Fruit fly (Drosophila melanogaster) ovary, adult (tissue): ENCODE measurements around the gene CG7017.

Experiments
- CG17801 ChIP-seq: fragments of 200-800 bp; optimal IDR thresholded peaks from 2 replicates; lab custom pipeline; 2019; ENCODE audit warnings: missing biosample characterization, mild to moderate bottlenecking, missing genetic modification characterization, moderate library complexity; ENCODE audit not compliant: partially characterized antibody

CG7017 gene

dm6 chr3L:20192872-20193747 is 18.8 kb downstream of the CG7017 start:
- TF ChIP-seq CG17801 (GFP tag; lab: Kevin White, UChicago) = no peak

DNA sequence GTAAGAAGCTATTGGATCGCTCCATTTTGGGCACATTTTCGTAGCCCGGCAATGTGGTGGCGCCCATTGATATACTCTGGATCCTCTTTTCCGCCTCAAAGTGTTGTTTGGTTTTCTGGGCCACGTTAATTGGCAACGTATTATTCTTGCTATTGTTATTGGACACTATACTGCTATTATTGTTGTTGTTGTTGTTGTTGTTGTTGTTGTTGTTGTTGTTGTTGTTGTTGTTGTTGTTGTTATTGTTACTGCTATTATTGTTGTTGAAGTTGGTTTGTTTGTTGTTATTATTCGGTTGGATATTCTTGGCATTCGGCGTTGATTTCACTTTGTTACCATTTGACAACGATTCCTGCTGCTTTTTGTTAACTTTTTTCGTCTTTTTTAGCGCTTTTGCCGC is 20.1 kb downstream of the CG7017 start:
- no peak for TF ChIP-seq CG17801 (GFP tag; lab: Kevin White, UChicago)

- TF ChIP-seq CG17801 (GFP tag; lab: Kevin White, UChicago) = peak; percentile 22
These were observed 23.9 kb downstream of the CG7017 start, which contains the start of gene Ssk for dm6 chr3L:20187885-20188570. Ssk (plus strand) TSS chr3L:20188522.

- no peak for TF ChIP-seq CG17801 (GFP tag; lab: Kevin White, UChicago)
These were observed 25.5 kb downstream of the CG7017 start for dm6 chr3L:20186294-20187020.

DNA sequence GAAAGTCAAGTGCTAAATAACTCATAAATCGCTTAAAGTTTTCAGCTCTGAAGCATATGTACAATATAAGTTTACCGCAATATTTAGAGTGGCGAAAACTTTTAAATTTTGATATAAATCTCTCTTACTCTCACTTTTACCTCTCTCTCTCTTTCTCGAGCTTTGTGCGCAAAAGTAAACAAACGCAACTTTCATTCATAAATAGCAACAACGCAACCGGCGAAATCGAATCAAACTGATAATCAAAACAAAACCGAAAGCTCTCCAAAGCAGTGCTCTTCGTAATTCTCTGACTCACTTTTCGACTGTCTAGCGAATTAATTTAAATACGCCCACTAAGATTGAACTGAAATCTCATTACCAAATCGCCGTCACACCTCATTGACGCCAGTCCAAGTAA is 26.0 kb downstream of the CG7017 start:
- TF ChIP-seq CG17801 (GFP tag; lab: Kevin White, UChicago) = no peak

dm6 chr3L:20185206-20185868 is 26.6 kb downstream of the CG7017 start:
- no peak for TF ChIP-seq CG17801 (GFP tag; lab: Kevin White, UChicago)

DNA sequence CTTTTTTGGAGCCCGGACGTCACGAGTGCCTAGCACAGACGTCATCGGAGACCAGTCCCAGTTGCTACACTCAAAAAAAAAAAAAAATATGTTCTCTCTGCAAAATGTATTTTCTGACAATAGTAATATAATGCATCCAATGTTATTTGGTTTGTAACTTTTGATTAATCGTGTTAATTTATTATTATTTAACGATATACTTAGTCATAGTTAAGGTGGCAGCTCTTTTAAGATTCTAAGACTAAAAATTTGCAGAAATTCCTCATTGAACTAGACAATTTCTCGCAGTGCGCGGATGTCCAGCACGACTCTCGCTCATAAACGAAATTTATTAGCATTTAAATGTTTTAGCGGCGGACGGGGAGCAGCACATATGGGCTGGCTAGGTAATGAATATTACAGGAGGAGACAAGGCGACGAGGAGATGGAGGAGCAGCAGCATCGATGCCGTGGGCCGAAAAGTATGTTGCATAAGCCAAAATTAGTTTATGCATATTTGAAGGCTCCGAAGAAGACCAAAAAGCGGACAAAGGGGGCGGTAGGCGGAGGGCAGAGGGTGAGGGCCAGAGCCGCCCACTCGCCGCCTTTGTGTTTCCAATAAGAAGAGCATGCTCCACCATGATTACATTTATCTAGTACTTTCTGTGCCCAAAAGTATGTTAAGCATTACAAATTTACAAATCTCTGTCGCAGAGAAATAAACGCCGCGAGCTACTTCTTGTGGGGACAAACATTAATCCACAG is 28.4 kb downstream of the CG7017 start:
- TF ChIP-seq CG17801 (GFP tag; lab: Kevin White, UChicago) = no peak

dm6 chr3L:20182799-20183198 is 29.1 kb downstream of the CG7017 start:
- no peak for TF ChIP-seq CG17801 (GFP tag; lab: Kevin White, UChicago)

DNA sequence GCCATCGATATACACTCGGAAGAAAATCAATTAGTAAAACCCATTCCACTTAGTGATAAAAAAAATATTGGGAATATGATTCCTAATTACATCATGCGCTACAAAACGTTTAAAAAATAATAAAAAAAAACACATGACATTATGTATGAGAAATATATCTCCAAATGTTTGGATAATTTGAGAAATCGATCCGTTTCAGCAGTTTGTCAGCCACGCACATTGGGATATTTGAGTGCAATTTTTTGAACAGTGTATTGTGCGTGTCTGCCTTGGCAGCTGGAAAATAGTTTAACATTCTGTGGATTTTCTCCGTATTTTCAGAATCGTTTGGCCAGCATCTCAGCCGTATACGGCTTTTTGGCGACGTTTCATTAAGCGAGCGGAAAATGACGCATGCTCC is 33.8 kb downstream of the CG7017 start:
- no peak for TF ChIP-seq CG17801 (GFP tag; lab: Kevin White, UChicago)

- TF ChIP-seq CG17801 (GFP tag; lab: Kevin White, UChicago) = no peak
These were observed 34.2 kb downstream of the CG7017 start for dm6 chr3L:20177697-20178096.

dm6 chr3L:20168152-20168551 is 43.8 kb downstream of the CG7017 start:
- TF ChIP-seq CG17801 (GFP tag; lab: Kevin White, UChicago) = no peak
